Worm (Caenorhabditis elegans) whole organism, late embryonic: ENCODE results near the gene lips-5.

Experiments
- C38D4.7 ChIP-seq: fragments of 200-800 bp; sonication (Bioruptor generic); optimal IDR thresholded peaks from 2 replicates; lab custom pipeline; 2018; ENCODE audit warnings: mild to moderate bottlenecking, missing genetic modification characterization, moderate library complexity, missing compliant biosample characterization
- F13H6.1 ChIP-seq: sonication (generic microtip); optimal IDR thresholded peaks from 2 replicates; lab custom pipeline; 2016; ENCODE audit warnings: missing genetic modification characterization, missing compliant biosample characterization
- K09A11.1 ChIP-seq: sonication (generic microtip); optimal IDR thresholded peaks from 2 replicates; lab custom pipeline; 2017; ENCODE audit warnings: antibody characterized with exemption, mild to moderate bottlenecking, missing genetic modification characterization, missing compliant biosample characterization; ENCODE audit not compliant: insufficient read depth
- ahr-1 ChIP-seq: sonication (generic microtip); optimal IDR thresholded peaks from 2 replicates; lab custom pipeline; 2016; ENCODE audit warnings: missing genetic modification characterization, missing compliant biosample characterization
- ceh-24 ChIP-seq: sonication (generic microtip); optimal IDR thresholded peaks from 2 replicates; lab custom pipeline; 2016; ENCODE audit warnings: mild to moderate bottlenecking, missing genetic modification characterization, missing compliant biosample characterization
- ceh-30 ChIP-seq: fragments of 150-350 bp; optimal IDR thresholded peaks from 2 replicates; lab custom pipeline; 2014; ENCODE audit warnings: missing biosample characterization, missing genetic modification characterization
- ceh-45 ChIP-seq: fragments of 200-800 bp; sonication (Bioruptor generic); IDR thresholded peaks from 2 replicates; pipeline ENCODE4 v1.3.6; 2022; ENCODE audit warnings: missing genetic modification reagents, missing genetic modification characterization, missing compliant biosample characterization
- ceh-9 ChIP-seq: sonication (generic microtip); optimal IDR thresholded peaks from 2 replicates; lab custom pipeline; 2016; ENCODE audit warnings: mild to moderate bottlenecking, missing genetic modification characterization, inconsistent platforms, missing compliant biosample characterization
- che-1 ChIP-seq: sonication (generic microtip); optimal IDR thresholded peaks from 2 replicates; lab custom pipeline; 2016; ENCODE audit warnings: mild to moderate bottlenecking, missing genetic modification characterization, missing compliant biosample characterization
- dmd-4 ChIP-seq: sonication (generic microtip); optimal IDR thresholded peaks from 2 replicates; lab custom pipeline; 2016; ENCODE audit warnings: borderline replicate concordance, missing genetic modification characterization, missing compliant biosample characterization
- dve-1 ChIP-seq: sonication (generic microtip); optimal IDR thresholded peaks from 2 replicates; lab custom pipeline; 2017; ENCODE audit warnings: antibody characterized with exemption, mild to moderate bottlenecking, missing genetic modification characterization, missing compliant biosample characterization
- elt-2 ChIP-seq: sonication (generic microtip); optimal IDR thresholded peaks from 2 replicates; lab custom pipeline; 2016; ENCODE audit warnings: missing genetic modification reagents, missing genetic modification characterization, missing compliant biosample characterization
- elt-4 ChIP-seq: sonication (generic microtip); optimal IDR thresholded peaks from 2 replicates; lab custom pipeline; 2016; ENCODE audit warnings: missing genetic modification characterization, missing compliant biosample characterization
- ets-4 ChIP-seq: sonication (generic microtip); optimal IDR thresholded peaks from 2 replicates; lab custom pipeline; 2016; ENCODE audit warnings: missing genetic modification characterization, missing compliant biosample characterization
- gmeb-2 ChIP-seq: sonication (generic microtip); optimal IDR thresholded peaks from 2 replicates; lab custom pipeline; 2016; ENCODE audit warnings: missing genetic modification characterization, inconsistent platforms, missing compliant biosample characterization
- hlh-15 ChIP-seq: sonication (generic microtip); optimal IDR thresholded peaks from 2 replicates; lab custom pipeline; 2016; ENCODE audit warnings: missing genetic modification characterization, missing compliant biosample characterization
- hlh-6 ChIP-seq: sonication (generic microtip); optimal IDR thresholded peaks from 2 replicates; lab custom pipeline; 2016; ENCODE audit warnings: missing genotype, missing genetic modification characterization, missing compliant biosample characterization
- lim-6 ChIP-seq: sonication (generic microtip); optimal IDR thresholded peaks from 2 replicates; lab custom pipeline; 2016; ENCODE audit warnings: missing genetic modification characterization, missing compliant biosample characterization
- nhr-11 ChIP-seq: fragments of 150-350 bp; optimal IDR thresholded peaks from 2 replicates; lab custom pipeline; 2014; ENCODE audit warnings: missing biosample characterization, missing genetic modification characterization
- nhr-232 ChIP-seq: sonication (generic microtip); optimal IDR thresholded peaks from 2 replicates; lab custom pipeline; 2016; ENCODE audit warnings: missing genetic modification characterization, missing compliant biosample characterization
- npax-4 ChIP-seq: sonication (generic microtip); optimal IDR thresholded peaks from 2 replicates; lab custom pipeline; 2016; ENCODE audit warnings: missing genetic modification characterization, missing compliant biosample characterization
- odd-2 ChIP-seq: sonication (generic microtip); optimal IDR thresholded peaks from 2 replicates; lab custom pipeline; 2017; ENCODE audit warnings: antibody characterized with exemption, mild to moderate bottlenecking, missing genetic modification characterization, missing compliant biosample characterization
- pha-4 ChIP-seq: fragments of 150-350 bp; optimal IDR thresholded peaks from 2 replicates; lab custom pipeline; 2018; ENCODE audit warnings: missing biosample characterization, missing genetic modification reagents, missing genetic modification characterization
- pqm-1 ChIP-seq: sonication (generic microtip); optimal IDR thresholded peaks from 2 replicates; lab custom pipeline; 2016; ENCODE audit warnings: missing genetic modification characterization, missing compliant biosample characterization
- sdc-2 ChIP-seq: sonication (generic microtip); optimal IDR thresholded peaks from 2 replicates; lab custom pipeline; 2016; ENCODE audit warnings: missing genotype, missing genetic modification characterization, missing compliant biosample characterization
- sox-2 ChIP-seq: fragments of 200-800 bp; sonication (Bioruptor generic); IDR thresholded peaks from 2 replicates; pipeline ENCODE4 v1.3.6; 2022; ENCODE audit warnings: missing genetic modification reagents, missing genetic modification characterization, missing compliant biosample characterization
- tbx-2 ChIP-seq: sonication (generic microtip); optimal IDR thresholded peaks from 2 replicates; lab custom pipeline; 2016; ENCODE audit warnings: missing genetic modification characterization, missing compliant biosample characterization
- tbx-7 ChIP-seq: sonication (generic microtip); optimal IDR thresholded peaks from 2 replicates; lab custom pipeline; 2016; ENCODE audit warnings: missing genotype, missing genetic modification characterization, missing compliant biosample characterization
- ttx-3 ChIP-seq: sonication (generic microtip); optimal IDR thresholded peaks from 2 replicates; lab custom pipeline; 2016; ENCODE audit warnings: missing genetic modification reagents, missing genetic modification characterization, missing compliant biosample characterization
- unc-3 ChIP-seq, 2 experiments: fragments of 200-800 bp in 1 of 2; sonication (Bioruptor generic) in 1 of 2; sonication (generic microtip) in 1 of 2; conservative IDR thresholded peaks in 1 of 2; optimal IDR thresholded peaks in 1 of 2; 2 replicates each; pipeline versions ENCODE4 v1.3.6 to Lab custom; 2016 to 2022; ENCODE audit warnings: missing compliant biosample characterization in 2 of 2, missing genetic modification characterization in 2 of 2, missing genetic modification reagents in 1 of 2
- unc-42 ChIP-seq: sonication (generic microtip); optimal IDR thresholded peaks from 2 replicates; lab custom pipeline; 2016; ENCODE audit warnings: missing genotype, missing genetic modification characterization, missing compliant biosample characterization
- unc-55 ChIP-seq: sonication (generic microtip); optimal IDR thresholded peaks from 2 replicates; lab custom pipeline; 2017; ENCODE audit warnings: missing biosample characterization, missing genetic modification reagents, missing genetic modification characterization
- zip-5 ChIP-seq: sonication (generic microtip); optimal IDR thresholded peaks from 2 replicates; lab custom pipeline; 2016; ENCODE audit warnings: missing genetic modification characterization, missing compliant biosample characterization
- ztf-16 ChIP-seq: sonication (generic microtip); optimal IDR thresholded peaks from 2 replicates; lab custom pipeline; 2017; ENCODE audit warnings: missing genetic modification characterization, missing compliant biosample characterization

The lips-5 gene

ce11 chrIV:11799240-11799639 is 25.7 kb upstream of the lips-5 start:
- no peak for TF ChIP-seq C38D4.7 (GFP tag; lab: Kevin White, UChicago)
- TF ChIP-seq ttx-3 (tag; lab: Kevin White, UChicago), result no peak
- no peak for TF ChIP-seq elt-2 (tag; lab: Kevin White, UChicago)
- TF ChIP-seq unc-55, result peak; percentile 33
- no peak for TF ChIP-seq ets-4 (tag; lab: Kevin White, UChicago)
- TF ChIP-seq, all 69 proteins: peak for 1

ce11 chrIV:11796818-11797217 is 23.3 kb upstream of the lips-5 start:
- TF ChIP-seq unc-42 (tag; lab: Kevin White, UChicago) (peak; percentile 18), pha-4 (tag; lab: Kevin White, UChicago) (no peak), ceh-9 (tag; lab: Kevin White, UChicago) (no peak), che-1 (tag; lab: Kevin White, UChicago) (no peak), pqm-1 (tag; lab: Kevin White, UChicago) (no peak)

ce11 chrIV:11795964-11796363 is 22.4 kb upstream of the lips-5 start:
- TF ChIP-seq unc-42 (tag; lab: Kevin White, UChicago) (peak; percentile 22), odd-2 (tag; lab: Kevin White, UChicago) (no peak)

DNA sequence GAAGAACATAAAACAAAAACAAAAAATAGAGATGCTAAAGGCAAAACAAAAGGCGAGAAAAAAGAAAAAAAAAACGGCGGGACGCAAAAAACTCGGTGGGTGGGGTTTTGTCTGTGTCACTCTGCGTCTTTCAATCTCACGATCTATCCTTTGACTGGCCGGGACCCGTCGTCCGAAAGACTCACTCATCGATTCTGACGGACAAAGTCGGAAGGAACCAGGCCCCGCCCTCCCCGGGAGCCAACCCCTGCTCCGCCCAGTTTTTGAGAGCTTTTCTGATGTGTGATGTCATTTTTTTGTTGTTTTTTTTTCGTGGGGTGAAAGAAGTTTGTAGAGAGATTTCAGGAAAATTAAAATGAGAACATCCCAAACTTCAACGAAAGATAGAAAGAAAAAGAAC is 19.6 kb upstream of the lips-5 start:
- TF ChIP-seq che-1 (tag; lab: Kevin White, UChicago) (no peak), ceh-24 (tag; lab: Kevin White, UChicago) (no peak), sdc-2 (no peak), nhr-232 (tag; lab: Kevin White, UChicago) (no peak), dmd-4 (tag; lab: Kevin White, UChicago) (no peak), pha-4 (tag; lab: Kevin White, UChicago) (no peak), lim-6 (no peak), hlh-6 (tag; lab: Kevin White, UChicago) (no peak), tbx-7 (tag; lab: Kevin White, UChicago) (no peak), K09A11.1 (tag; lab: Kevin White, UChicago) (no peak), unc-3 (GFP tag; conservative IDR thresholded peaks at IDR 0.05; lab: Robert Waterston, UW) (no peak), unc-3 (tag; optimal IDR thresholded peaks at IDR 0.05; lab: Kevin White, UChicago) (no peak), odd-2 (tag; lab: Kevin White, UChicago) (no peak), hlh-15 (no peak), ztf-16 (tag; lab: Kevin White, UChicago) (no peak), npax-4 (tag; lab: Kevin White, UChicago) (no peak), elt-2 (tag; lab: Kevin White, UChicago) (no peak), dve-1 (tag; lab: Kevin White, UChicago) (no peak)
- TF ChIP-seq, all 69 proteins: peak for 0

DNA sequence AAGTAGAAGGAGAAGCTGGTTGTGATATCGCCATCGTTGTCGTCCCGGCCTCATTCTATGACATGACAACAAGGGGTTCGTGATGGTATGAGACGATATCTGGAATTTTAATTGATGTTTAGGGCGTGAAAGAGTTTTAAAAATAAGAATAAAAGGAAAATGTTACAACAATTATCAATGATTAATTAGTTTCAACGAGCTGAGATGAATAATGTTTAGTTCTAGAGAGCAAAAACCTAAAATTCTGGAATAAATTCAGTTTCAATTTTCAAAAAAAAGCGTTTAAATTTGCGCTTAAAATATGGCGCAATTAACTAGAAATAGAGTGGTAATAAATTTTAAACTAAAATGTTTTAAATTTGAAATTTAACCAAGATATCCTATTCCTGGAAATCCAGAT is 19.0 kb upstream of the lips-5 start, which contains the start of gene H01G02.3:
Gene H01G02.3, minus strand, starts transcription at position 101 of the 400 bp plus-strand sequence.
- no peak for TF ChIP-seq zip-5 (tag; lab: Kevin White, UChicago)
- no peak for TF ChIP-seq tbx-2 (tag; lab: Kevin White, UChicago)

- TF ChIP-seq C38D4.7 (GFP tag; lab: Kevin White, UChicago), result no peak
- peak; percentile 93 for TF ChIP-seq unc-42 (tag; lab: Kevin White, UChicago)
- no peak for TF ChIP-seq ceh-24 (tag; lab: Kevin White, UChicago)
Observed at ce11 chrIV:11788383-11788963, 14.9 kb upstream of the lips-5 start.

ce11 chrIV:11787793-11788192 is 14.3 kb upstream of the lips-5 start:
- TF ChIP-seq ceh-30 (tag; lab: Kevin White, UChicago) (no peak), nhr-11 (no peak), ahr-1 (tag; lab: Kevin White, UChicago) (no peak), sox-2 (GFP tag; lab: Robert Waterston, UW) (no peak), elt-4 (tag; lab: Kevin White, UChicago) (no peak), C38D4.7 (GFP tag; lab: Kevin White, UChicago) (no peak), npax-4 (tag; lab: Kevin White, UChicago) (no peak), dve-1 (tag; lab: Kevin White, UChicago) (no peak), gmeb-2 (tag; lab: Kevin White, UChicago) (no peak), ceh-45 (GFP tag; lab: Robert Waterston, UW) (no peak), dmd-4 (tag; lab: Kevin White, UChicago) (no peak), F13H6.1 (tag; lab: Kevin White, UChicago) (no peak), pqm-1 (tag; lab: Kevin White, UChicago) (no peak), unc-42 (tag; lab: Kevin White, UChicago) (no peak)
